Fruit fly (Drosophila melanogaster): ENCODE measurements around the gene eIF3a.

The eIF3a gene

DNA sequence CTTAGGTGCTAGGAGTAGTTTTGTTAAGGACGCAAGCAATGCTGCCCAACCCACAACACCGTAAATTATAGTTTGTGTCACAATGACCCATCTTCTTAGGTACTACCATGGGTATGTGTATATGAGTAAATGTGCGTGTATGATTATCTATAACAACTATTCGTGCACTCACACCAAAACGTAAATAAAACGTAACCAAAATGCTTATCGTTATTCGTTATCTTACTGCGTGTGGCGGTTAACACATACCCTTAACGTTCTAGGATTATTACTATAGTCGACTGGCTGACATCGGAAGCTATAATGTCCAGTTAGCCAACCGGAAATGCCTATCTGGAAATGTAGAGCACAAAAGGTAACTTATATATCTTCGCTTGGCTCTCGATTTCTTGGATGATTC lies 11.4 kb upstream of the eIF3a start (continued):
- TF ChIP-seq CG15696 (tag; optimal IDR thresholded peaks at IDR 0.05): no peak
- TF ChIP-seq ewg (GFP tag; optimal IDR thresholded peaks at IDR 0.05): no peak
- TF ChIP-seq Fer1 (GFP tag; optimal IDR thresholded peaks at IDR 0.05): peak; percentile 31
- no peak for TF ChIP-seq B-H1 (GFP tag; IDR thresholded peaks at IDR 0.05)
- TF ChIP-seq CG18619 (GFP tag; optimal IDR thresholded peaks at IDR 0.05): no peak
- no peak for TF ChIP-seq Rfx (GFP tag; IDR thresholded peaks at IDR 0.05)
- no peak for TF ChIP-seq dmrt99B (tag; optimal IDR thresholded peaks at IDR 0.05)
- peak; percentile 68 for TF ChIP-seq HLH4C (GFP tag; IDR thresholded peaks at IDR 0.05; ENCODE audit: partially characterized antibody)
- peak; percentile 68 for TF ChIP-seq mirr (GFP tag; optimal IDR thresholded peaks at IDR 0.05)
- TF ChIP-seq bcd (GFP tag; optimal IDR thresholded peaks at IDR 0.05): no peak
- TF ChIP-seq CG3847 (GFP tag; IDR thresholded peaks at IDR 0.05): no peak
- TF ChIP-seq Deaf1 (tag; optimal IDR thresholded peaks at IDR 0.05): no peak
- TF ChIP-seq Kr (GFP tag; optimal IDR thresholded peaks at IDR 0.05): no peak
- no peak for TF ChIP-seq pan (optimal IDR thresholded peaks at IDR 0.05)
- no peak for TF ChIP-seq pan (GFP tag; optimal IDR thresholded peaks at IDR 0.05 in 1 of 2, IDR thresholded peaks at IDR 0.05 in 1 of 2)
- TF ChIP-seq CG2889 (GFP tag; IDR thresholded peaks at IDR 0.05): no peak
- TF ChIP-seq Eip74EF (GFP tag; optimal IDR thresholded peaks at IDR 0.05): no peak
- TF ChIP-seq ci (GFP tag; IDR thresholded peaks at IDR 0.05): no peak
- TF ChIP-seq nau (GFP tag; optimal IDR thresholded peaks at IDR 0.05): no peak
- no peak for TF ChIP-seq unc-4 (GFP tag; IDR thresholded peaks at IDR 0.05; ENCODE audit: partially characterized antibody)
- TF ChIP-seq CG4854 (GFP tag; optimal IDR thresholded peaks at IDR 0.05): no peak
- no peak for TF ChIP-seq Hsf (GFP tag; optimal IDR thresholded peaks at IDR 0.05)
- peak; percentile 83 for TF ChIP-seq CG15479 (GFP tag; optimal IDR thresholded peaks at IDR 0.05)
- peak in 1 of 2 experiments; percentile 69 for TF ChIP-seq Pdp1 (GFP tag; optimal IDR thresholded peaks at IDR 0.05)
- TF ChIP-seq run (tag; optimal IDR thresholded peaks at IDR 0.05): no peak
- peak; percentile 27; the same call in 1 of the 2 replicates for TF ChIP-seq Scr (GFP tag; IDR thresholded peaks at IDR 0.05; ENCODE audit: partially characterized antibody)
- TF ChIP-seq wek (GFP tag; optimal IDR thresholded peaks at IDR 0.05): peak; percentile 37
- TF ChIP-seq grn (GFP tag; optimal IDR thresholded peaks at IDR 0.05): peak; percentile 60
- TF ChIP-seq Hmx (GFP tag; optimal IDR thresholded peaks at IDR 0.05): no peak
- TF ChIP-seq Bgb (GFP tag; IDR thresholded peaks at IDR 0.05; ENCODE audit: partially characterized antibody): peak; percentile 62; the same call in 1 of the 2 replicates
- no peak for TF ChIP-seq Mes4 (GFP tag; optimal IDR thresholded peaks at IDR 0.05)
- TF ChIP-seq Opbp (GFP tag; IDR thresholded peaks at IDR 0.05; ENCODE audit: partially characterized antibody): no peak
- TF ChIP-seq hkb (optimal IDR thresholded peaks at IDR 0.05): no peak
- TF ChIP-seq hkb (GFP tag; IDR thresholded peaks at IDR 0.05): no peak
- TF ChIP-seq salm (tag; optimal IDR thresholded peaks at IDR 0.05): no peak
- TF ChIP-seq CG33213 (GFP tag; optimal IDR thresholded peaks at IDR 0.05): no peak
- no peak for TF ChIP-seq Xrp1 (GFP tag; IDR thresholded peaks at IDR 0.05)
- TF ChIP-seq Ssrp (tag; optimal IDR thresholded peaks at IDR 0.05): no peak
- 0 out of 3 replicates have a peak, but pooled peaks have one; percentile 42 for TF ChIP-seq mld (GFP tag; IDR thresholded peaks at IDR 0.05; ENCODE audit: partially characterized antibody)
- TF ChIP-seq eve (GFP tag; optimal IDR thresholded peaks at IDR 0.05): no peak
- TF ChIP-seq CG14050 (GFP tag; IDR thresholded peaks at IDR 0.05): no peak
- peak; percentile 27 for TF ChIP-seq sd (tag; optimal IDR thresholded peaks at IDR 0.05)
- TF ChIP-seq CG34376 (GFP tag; optimal IDR thresholded peaks at IDR 0.05): peak; percentile 1
- TF ChIP-seq pros (GFP tag; optimal IDR thresholded peaks at IDR 0.05): no peak
- TF ChIP-seq amos (GFP tag; IDR thresholded peaks at IDR 0.05; ENCODE audit: partially characterized antibody): peak; percentile 44; the same call in 1 of the 2 replicates
- TF ChIP-seq slou (GFP tag; optimal IDR thresholded peaks at IDR 0.05): no peak
- peak; percentile 24 for TF ChIP-seq D19B (GFP tag; optimal IDR thresholded peaks at IDR 0.05)
- TF ChIP-seq nerfin-2 (GFP tag; IDR thresholded peaks at IDR 0.05; ENCODE audit: partially characterized antibody): peak; percentile 42; the same call in 1 of the 2 replicates
- TF ChIP-seq pfk (GFP tag; optimal IDR thresholded peaks at IDR 0.05): no peak
- no peak for TF ChIP-seq Drgx (GFP tag; IDR thresholded peaks at IDR 0.05)

Measured in whole organism, embryonic.